Worm (Caenorhabditis elegans) whole organism, mixed stage, embryonic: ENCODE data around the gene swt-7.

Experiments
- ces-1 ChIP-seq: fragments of 150-350 bp; optimal IDR thresholded peaks from 2 replicates; lab custom pipeline; 2014; ENCODE audit warnings: missing biosample characterization, missing genetic modification reagents, missing genetic modification characterization
- lin-13 ChIP-seq: fragments of 150-350 bp; optimal IDR thresholded peaks from 2 replicates; lab custom pipeline; 2014; ENCODE audit warnings: missing biosample characterization, missing genetic modification characterization
- lsy-2 ChIP-seq: fragments of 150-350 bp; optimal IDR thresholded peaks from 2 replicates; lab custom pipeline; 2014; ENCODE audit warnings: missing biosample characterization, missing genetic modification characterization
- mab-5 ChIP-seq: fragments of 150-350 bp; optimal IDR thresholded peaks from 2 replicates; lab custom pipeline; 2014; ENCODE audit warnings: missing biosample characterization, missing genetic modification characterization
- mep-1 ChIP-seq: fragments of 150-350 bp; optimal IDR thresholded peaks from 2 replicates; lab custom pipeline; 2017; ENCODE audit warnings: missing biosample characterization, missing genetic modification reagents, missing genetic modification characterization, inconsistent platforms
- nhr-12 ChIP-seq: fragments of 150-350 bp; optimal IDR thresholded peaks from 2 replicates; lab custom pipeline; 2014; ENCODE audit warnings: missing biosample characterization, missing genetic modification characterization
- nhr-76 ChIP-seq: sonication (generic microtip); optimal IDR thresholded peaks from 2 replicates; lab custom pipeline; 2017; ENCODE audit warnings: missing biosample characterization, missing genetic modification characterization
- pha-4 ChIP-seq: fragments of 150-350 bp; optimal IDR thresholded peaks from 2 replicates; lab custom pipeline; 2018; ENCODE audit warnings: missing biosample characterization, missing genetic modification reagents, missing genetic modification characterization
- snpc-4 ChIP-seq: fragments of 150-350 bp; optimal IDR thresholded peaks from 2 replicates; lab custom pipeline; 2014; ENCODE audit warnings: missing biosample characterization, missing genetic modification characterization
- unc-120 ChIP-seq: sonication (generic microtip); optimal IDR thresholded peaks from 2 replicates; lab custom pipeline; 2017; ENCODE audit warnings: missing genetic modification characterization, missing compliant biosample characterization; ENCODE audit not compliant: poor library complexity, severe bottlenecking

DNA sequence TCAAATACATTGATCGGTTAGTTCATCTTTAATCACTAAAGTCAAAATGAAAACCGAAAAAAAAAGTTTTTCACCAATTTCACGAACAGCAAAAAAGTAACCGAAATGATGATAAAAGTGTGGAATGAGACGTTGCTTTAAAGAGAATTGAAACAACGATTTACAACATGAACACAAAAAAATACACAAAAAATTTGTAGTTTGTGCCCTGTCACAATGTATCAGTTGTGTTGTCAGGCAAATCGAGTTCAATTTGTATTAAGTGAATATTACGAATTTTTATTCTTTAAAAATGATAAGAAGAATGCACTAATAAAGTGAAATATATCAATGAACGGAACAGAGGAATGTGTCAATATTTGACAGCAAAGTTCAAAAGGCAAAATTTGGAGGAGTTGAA lies 1.1 kb upstream of the swt-7 start:
- no peak for TF ChIP-seq mab-5 (tag; lab: Kevin White, UChicago)
- TF ChIP-seq lin-13 (tag; lab: Kevin White, UChicago), result no peak
- no peak for TF ChIP-seq lsy-2
- no peak for TF ChIP-seq pha-4 (tag; lab: Kevin White, UChicago)
- TF ChIP-seq nhr-76 (tag; lab: Kevin White, UChicago), result no peak
- no peak for TF ChIP-seq ces-1 (GFP tag; lab: Kevin White, UChicago)
- TF ChIP-seq mep-1, result no peak
- TF ChIP-seq nhr-12 (tag; lab: Kevin White, UChicago), result no peak
- no peak for TF ChIP-seq unc-120
- TF ChIP-seq snpc-4 (tag; lab: Kevin White, UChicago), result no peak
